Fruit fly (Drosophila melanogaster) whole organism, embryonic: ENCODE measurements around the gene Baldspot.

Experiments used
- Abd-B ChIP-seq: fragments of 200-800 bp; sonication (Bioruptor generic); optimal IDR thresholded peaks from 2 replicates; lab custom pipeline; 2018; ENCODE audit warnings: missing biosample characterization, mild to moderate bottlenecking, missing genetic modification characterization, moderate library complexity
- BEAF-32 ChIP-seq: fragments of 200-800 bp; sonication (Bioruptor generic); optimal IDR thresholded peaks from 3 replicates; lab custom pipeline; 2017; ENCODE audit warnings: missing biosample characterization, missing genetic modification characterization, mild to moderate bottlenecking, moderate library complexity, missing genetic modification reagents
- CG10147 ChIP-seq: fragments of 200-800 bp; sonication (Bioruptor generic); optimal IDR thresholded peaks from 2 replicates; lab custom pipeline; 2019; ENCODE audit warnings: missing biosample characterization, mild to moderate bottlenecking, missing genetic modification characterization, moderate library complexity
- CG10267 ChIP-seq: fragments of 200-800 bp; sonication (Bioruptor generic); optimal IDR thresholded peaks from 2 replicates; lab custom pipeline; 2018; ENCODE audit warnings: missing biosample characterization, mild to moderate bottlenecking, missing genetic modification characterization, moderate library complexity
- CG10366 ChIP-seq: fragments of 200-800 bp; sonication (Bioruptor generic); IDR thresholded peaks from 2 replicates; pipeline ENCODE4 v1.3.6; 2022; ENCODE audit warnings: missing biosample characterization, missing genetic modification characterization
- CG11247 ChIP-seq: fragments of 200-800 bp; sonication (Bioruptor generic); IDR thresholded peaks from 2 replicates; pipeline ENCODE4 v1.3.6; 2022; ENCODE audit warnings: missing biosample characterization, missing genetic modification characterization
- CG12155 ChIP-seq: fragments of 200-800 bp; sonication (Bioruptor generic); optimal IDR thresholded peaks from 3 replicates; lab custom pipeline; 2016; ENCODE audit warnings: missing biosample characterization, missing genetic modification characterization
- CG1233 ChIP-seq: fragments of 200-800 bp; sonication (Bioruptor generic); optimal IDR thresholded peaks from 4 replicates; lab custom pipeline; 2018; ENCODE audit warnings: missing biosample characterization, mild to moderate bottlenecking, missing genetic modification characterization
- CG12659 ChIP-seq: fragments of 200-800 bp; sonication (Bioruptor generic); optimal IDR thresholded peaks from 3 replicates; lab custom pipeline; 2017; ENCODE audit warnings: mild to moderate bottlenecking, missing biosample characterization, missing genetic modification reagents, missing genetic modification characterization
- CG15073 ChIP-seq: fragments of 200-800 bp; sonication (Bioruptor generic); optimal IDR thresholded peaks from 2 replicates; lab custom pipeline; 2016; ENCODE audit warnings: missing biosample characterization, missing genetic modification characterization
- CG15696 ChIP-seq: fragments of 200-800 bp; sonication (Bioruptor generic); optimal IDR thresholded peaks from 2 replicates; lab custom pipeline; 2019; ENCODE audit warnings: missing biosample characterization, mild to moderate bottlenecking, missing genetic modification characterization, moderate library complexity
- CG2116 ChIP-seq: fragments of 200-800 bp; sonication (Bioruptor generic); optimal IDR thresholded peaks from 3 replicates; lab custom pipeline; 2018; ENCODE audit warnings: missing biosample characterization, mild to moderate bottlenecking, missing genetic modification characterization
- CG31441 ChIP-seq: fragments of 200-800 bp; sonication (Bioruptor generic); IDR thresholded peaks from 2 replicates; pipeline ENCODE4 v1.3.6; 2022; ENCODE audit warnings: missing biosample characterization, missing genetic modification characterization
- CG3281 ChIP-seq: fragments of 200-800 bp; sonication (Bioruptor generic); optimal IDR thresholded peaks from 3 replicates; lab custom pipeline; 2017; ENCODE audit warnings: missing biosample characterization, mild to moderate bottlenecking, missing genetic modification characterization
- CG7271 ChIP-seq: fragments of 200-800 bp; sonication (Bioruptor generic); optimal IDR thresholded peaks from 2 replicates; lab custom pipeline; 2018; ENCODE audit warnings: missing biosample characterization, mild to moderate bottlenecking, missing genetic modification characterization, moderate library complexity
- CG7839 ChIP-seq: fragments of 200-800 bp; sonication (Bioruptor generic); optimal IDR thresholded peaks from 3 replicates; lab custom pipeline; 2018; ENCODE audit warnings: missing biosample characterization, mild to moderate bottlenecking, missing genetic modification characterization, moderate library complexity
- CG9727 ChIP-seq: fragments of 200-800 bp; sonication (Bioruptor generic); optimal IDR thresholded peaks from 3 replicates; lab custom pipeline; 2017; ENCODE audit warnings: missing biosample characterization, mild to moderate bottlenecking, missing genetic modification characterization
- Chrac-16 ChIP-seq: fragments of 200-800 bp; sonication (Bioruptor generic); optimal IDR thresholded peaks from 3 replicates; lab custom pipeline; 2016; ENCODE audit warnings: missing biosample characterization, missing genetic modification characterization
- D ChIP-seq, 2 experiments: fragments of 200-800 bp in 1 of 2; fragments of >200 bp in 1 of 2; sonication (Bioruptor generic) in 1 of 2; optimal IDR thresholded peaks; 2 replicates in 1 of 2; 3 replicates in 1 of 2; lab custom pipeline; 2017; ENCODE audit warnings: mild to moderate bottlenecking in 1 of 2, missing biosample characterization in 1 of 2, missing genetic modification characterization in 1 of 2, missing genetic modification reagents in 1 of 2
- H15 ChIP-seq: fragments of 200-800 bp; sonication (Bioruptor generic); IDR thresholded peaks from 3 replicates; pipeline ENCODE4 v1.3.6; 2022; ENCODE audit warnings: missing biosample characterization, missing genetic modification characterization
- HLH3B ChIP-seq: fragments of 200-800 bp; sonication (Bioruptor generic); IDR thresholded peaks from 2 replicates; pipeline ENCODE4 v1.3.6; 2022; ENCODE audit warnings: missing biosample characterization, missing genetic modification characterization
- HLH54F ChIP-seq: fragments of 200-800 bp; sonication (Bioruptor generic); optimal IDR thresholded peaks from 3 replicates; lab custom pipeline; 2016; ENCODE audit warnings: missing biosample characterization, missing genetic modification characterization
- Hr39 ChIP-seq: fragments of >200 bp; optimal IDR thresholded peaks from 2 replicates; lab custom pipeline; 2017
- Jarid2 ChIP-seq: fragments of 200-800 bp; sonication (Bioruptor generic); optimal IDR thresholded peaks from 3 replicates; lab custom pipeline; 2017; ENCODE audit warnings: mild to moderate bottlenecking, missing biosample characterization, missing genetic modification reagents, missing genetic modification characterization
- MBD-R2 ChIP-seq: fragments of 200-800 bp; sonication (Bioruptor generic); IDR thresholded peaks from 2 replicates; pipeline ENCODE4 v1.3.6; 2022; ENCODE audit warnings: missing biosample characterization, missing genetic modification characterization
- Med ChIP-seq: fragments of 200-800 bp; sonication (Bioruptor generic); peaks from one replicate; lab custom pipeline; 2016; ENCODE audit warnings: missing biosample characterization, missing genetic modification characterization, mild to moderate bottlenecking, inconsistent platforms, moderate library complexity
- Meics ChIP-seq: fragments of 200-800 bp; sonication (Bioruptor generic); optimal IDR thresholded peaks from 2 replicates; lab custom pipeline; 2017; ENCODE audit warnings: missing biosample characterization, mild to moderate bottlenecking, missing genetic modification characterization
- Nf-YC ChIP-seq: fragments of 200-800 bp; optimal IDR thresholded peaks from 3 replicates; lab custom pipeline; 2019; ENCODE audit warnings: missing biosample characterization, mild to moderate bottlenecking, missing genetic modification characterization, moderate library complexity
- PHDP ChIP-seq: fragments of 200-800 bp; sonication (Bioruptor generic); optimal IDR thresholded peaks from 3 replicates; lab custom pipeline; 2018; ENCODE audit warnings: missing biosample characterization, mild to moderate bottlenecking, missing genetic modification characterization, moderate library complexity
- Sox100B ChIP-seq: fragments of 200-800 bp; sonication (Bioruptor generic); optimal IDR thresholded peaks from 3 replicates; lab custom pipeline; 2018; ENCODE audit warnings: missing biosample characterization, mild to moderate bottlenecking, missing genetic modification characterization
- Sry-β ChIP-seq: fragments of 200-800 bp; sonication (Bioruptor generic); optimal IDR thresholded peaks from 2 replicates; lab custom pipeline; 2018; ENCODE audit warnings: missing biosample characterization, mild to moderate bottlenecking, missing genetic modification characterization, moderate library complexity
- Xbp1 ChIP-seq: fragments of 200-800 bp; sonication (Bioruptor generic); optimal IDR thresholded peaks from 3 replicates; lab custom pipeline; 2016; ENCODE audit warnings: missing biosample characterization, mild to moderate bottlenecking, missing genetic modification characterization
- ato ChIP-seq: fragments of 200-800 bp; sonication (Bioruptor generic); IDR thresholded peaks from 2 replicates; pipeline ENCODE4 v1.3.6; 2022; ENCODE audit warnings: missing biosample characterization, missing genetic modification characterization; ENCODE audit not compliant: partially characterized antibody
- dmrt99B ChIP-seq: fragments of 200-800 bp; sonication (Bioruptor generic); optimal IDR thresholded peaks from 2 replicates; lab custom pipeline; 2018; ENCODE audit warnings: missing biosample characterization, mild to moderate bottlenecking, missing genetic modification characterization, moderate library complexity
- emc ChIP-seq: fragments of 200-800 bp; sonication (Bioruptor generic); optimal IDR thresholded peaks from 2 replicates; lab custom pipeline; 2016; ENCODE audit warnings: missing biosample characterization, missing genetic modification characterization
- eyg ChIP-seq: fragments of 200-800 bp; sonication (Bioruptor generic); optimal IDR thresholded peaks from 3 replicates; lab custom pipeline; 2016; ENCODE audit warnings: missing biosample characterization, missing genetic modification characterization
- kni ChIP-seq: fragments of 200-800 bp; sonication (Bioruptor generic); optimal IDR thresholded peaks from 3 replicates; lab custom pipeline; 2017; ENCODE audit warnings: mild to moderate bottlenecking, missing biosample characterization, missing genetic modification reagents, missing genetic modification characterization
- lilli ChIP-seq: fragments of 200-800 bp; sonication (Bioruptor generic); optimal IDR thresholded peaks from 3 replicates; lab custom pipeline; 2016; ENCODE audit warnings: missing biosample characterization, missing genetic modification characterization
- lola ChIP-seq, 3 experiments: fragments of >200 bp in 2 of 3; fragments of 200-800 bp in 1 of 3; sonication (Bioruptor generic) in 1 of 3; optimal IDR thresholded peaks; 2 replicates each; lab custom pipeline; 2017 to 2019; ENCODE audit warnings: missing biosample characterization in 3 of 3, missing genetic modification characterization in 3 of 3, mild to moderate bottlenecking in 1 of 3, moderate library complexity in 1 of 3
- maf-S ChIP-seq: fragments of 200-800 bp; sonication (Bioruptor generic); optimal IDR thresholded peaks from 2 replicates; lab custom pipeline; 2016; ENCODE audit warnings: missing biosample characterization, missing genetic modification characterization
- nmo ChIP-seq: fragments of 200-800 bp; sonication (Bioruptor generic); optimal IDR thresholded peaks from 2 replicates; lab custom pipeline; 2018; ENCODE audit warnings: missing biosample characterization, mild to moderate bottlenecking, missing genetic modification characterization, moderate library complexity
- pan ChIP-seq, 4 experiments: fragments of >200 bp in 3 of 4; fragments of 200-800 bp in 1 of 4; sonication (Bioruptor generic) in 1 of 4; optimal IDR thresholded peaks in 3 of 4; IDR thresholded peaks in 1 of 4; 2 replicates each; pipeline versions ENCODE4 v1.3.6 to Lab custom; 2017 to 2022; ENCODE audit warnings: missing biosample characterization in 2 of 4, missing genetic modification characterization in 2 of 4, mixed read lengths in 1 of 4
- phol ChIP-seq: fragments of 200-800 bp; sonication (Bioruptor generic); optimal IDR thresholded peaks from 3 replicates; lab custom pipeline; 2018; ENCODE audit warnings: missing biosample characterization, mild to moderate bottlenecking, missing genetic modification characterization, moderate library complexity
- pum ChIP-seq: fragments of 200-800 bp; sonication (Bioruptor generic); optimal IDR thresholded peaks from 2 replicates; lab custom pipeline; 2016; ENCODE audit warnings: missing biosample characterization, missing genetic modification characterization
- tap ChIP-seq: fragments of 200-800 bp; optimal IDR thresholded peaks from 3 replicates; lab custom pipeline; 2019; ENCODE audit warnings: missing biosample characterization, mild to moderate bottlenecking, missing genetic modification characterization, moderate library complexity
- tin ChIP-seq: fragments of 200-800 bp; sonication (Bioruptor generic); optimal IDR thresholded peaks from 3 replicates; lab custom pipeline; 2016; ENCODE audit warnings: missing biosample characterization, missing genetic modification characterization
- twi ChIP-seq: fragments of 200-800 bp; optimal IDR thresholded peaks from 2 replicates; lab custom pipeline; 2019; ENCODE audit warnings: missing biosample characterization, mild to moderate bottlenecking, missing genetic modification characterization, moderate library complexity

The Baldspot gene

dm6 chr3L:16609120-16609519, 52.3 kb downstream of the Baldspot start, which contains the start of gene CG4098 (continued):
- TF ChIP-seq CG10267 (tag; lab: Kevin White, UChicago) (peak; percentile 44), H15 (GFP tag; lab: Robert Waterston, UW) (peak; percentile 62; the same call in 1 of the 3 replicates), Sry-β (GFP tag; lab: Kevin White, UChicago) (no peak), HLH54F (peak; percentile 69)

- TF ChIP-seq Hr39 (no peak), CG2116 (GFP tag; lab: Kevin White, UChicago) (peak; percentile 48), maf-S (no peak), Abd-B (GFP tag; lab: Kevin White, UChicago) (peak; percentile 27), kni (GFP tag; lab: Kevin White, UChicago) (no peak), CG7839 (tag; lab: Kevin White, UChicago) (no peak), Chrac-16 (GFP tag; lab: Kevin White, UChicago) (peak; percentile 25), Jarid2 (GFP tag; lab: Kevin White, UChicago) (no peak), CG12659 (GFP tag; lab: Kevin White, UChicago) (peak; percentile 73), CG1233 (GFP tag; lab: Kevin White, UChicago) (peak; percentile 9), eyg (GFP tag; lab: Kevin White, UChicago) (no peak), tin (peak; percentile 8), Xbp1 (GFP tag; lab: Kevin White, UChicago) (peak; percentile 33), D (optimal IDR thresholded peaks at IDR 0.05; lab: Kevin White, UChicago) (no peak), D (GFP tag; optimal IDR thresholded peaks at IDR 0.05; lab: Kevin White, UChicago) (no peak), Meics (GFP tag; lab: Kevin White, UChicago) (peak; percentile 15), BEAF-32 (GFP tag; lab: Kevin White, UChicago) (peak; percentile 31), Sox100B (GFP tag; lab: Kevin White, UChicago) (peak; percentile 34), Nf-YC (peak; percentile 40), CG9727 (GFP tag; lab: Kevin White, UChicago) (peak; percentile 49), CG12155 (GFP tag; lab: Kevin White, UChicago) (peak; percentile 57), pan (optimal IDR thresholded peaks at IDR 0.05; lab: Kevin White, UChicago) (no peak), pan (GFP tag; optimal IDR thresholded peaks at IDR 0.05 in 1 of 2, IDR thresholded peaks at IDR 0.05 in 1 of 2) (no peak), Med (GFP tag; lab: Kevin White, UChicago) (peak; percentile 24), nmo (peak; percentile 49), phol (tag; lab: Kevin White, UChicago) (peak; percentile 81), CG10147 (GFP tag; lab: Kevin White, UChicago) (peak; percentile 43), CG10267 (tag; lab: Kevin White, UChicago) (peak; percentile 28), pum (GFP tag; lab: Kevin White, UChicago) (no peak), twi (tag; lab: Kevin White, UChicago) (peak; percentile 6), CG7271 (tag; lab: Kevin White, UChicago) (no peak), CG15073 (GFP tag; lab: Kevin White, UChicago) (no peak), lola (GFP tag; optimal IDR thresholded peaks at IDR 0.05; lab: Kevin White, UChicago) (peak in 1 of 3 experiments; percentile 45), emc (GFP tag; lab: Kevin White, UChicago) (no peak), dmrt99B (tag; lab: Kevin White, UChicago) (peak; percentile 2), CG3281 (GFP tag; lab: Kevin White, UChicago) (peak; percentile 43), CG11247 (GFP tag; lab: Robert Waterston, UW) (no peak), CG10366 (no peak), lilli (peak; percentile 15), tap (tag; lab: Kevin White, UChicago) (no peak), CG15696 (peak; percentile 32), MBD-R2 (GFP tag; lab: Robert Waterston, UW) (no peak), ato (no peak), CG31441 (GFP tag; lab: Robert Waterston, UW) (no peak), PHDP (tag; lab: Kevin White, UChicago) (peak; percentile 25), HLH3B (GFP tag; lab: Robert Waterston, UW) (no peak)
These were observed 58.7 kb downstream of the Baldspot start, which contains the start of gene Arts for dm6 chr3L:16602736-16603144. Gene Arts, plus strand, starts transcription at chr3L:16602851.
